Fruit fly (Drosophila melanogaster): ENCODE data around the gene ATPsyndelta.

The ATPsyndelta gene

dm6 chrX:10233065-10233464 is 20.3 kb downstream of the ATPsyndelta start, which contains the start of gene CG2961 (continued):
- no peak for TF ChIP-seq grn (GFP tag; optimal IDR thresholded peaks at IDR 0.05)
- no peak for TF ChIP-seq org-1 (GFP tag; optimal IDR thresholded peaks at IDR 0.05)
- TF ChIP-seq schlank (tag; optimal IDR thresholded peaks at IDR 0.05) = no peak
- no peak for TF ChIP-seq Hey (tag; optimal IDR thresholded peaks at IDR 0.05)
- TF ChIP-seq CG3163 (GFP tag; optimal IDR thresholded peaks at IDR 0.05) = no peak
- no peak for TF ChIP-seq zfh1 (GFP tag; IDR thresholded peaks at IDR 0.05)
- no peak for TF ChIP-seq al (GFP tag; IDR thresholded peaks at IDR 0.05)
- TF ChIP-seq kah (GFP tag; optimal IDR thresholded peaks at IDR 0.05) = no peak
- no peak for TF ChIP-seq CG3847 (GFP tag; IDR thresholded peaks at IDR 0.05)
- 0 out of 2 replicates have a peak, but pooled peaks have one; percentile 11 for TF ChIP-seq ssp (GFP tag; IDR thresholded peaks at IDR 0.05)
- TF ChIP-seq onecut (GFP tag; IDR thresholded peaks at IDR 0.05) = peak; percentile 36; the same call in 1 of the 2 replicates
- TF ChIP-seq CG17385 (GFP tag; optimal IDR thresholded peaks at IDR 0.05) = no peak
- no peak for TF ChIP-seq Bdp1 (GFP tag; optimal IDR thresholded peaks at IDR 0.05)
- TF ChIP-seq MTF-1 (GFP tag; optimal IDR thresholded peaks at IDR 0.05; ENCODE audit: borderline replicate concordance) = no peak
- no peak for TF ChIP-seq CG14667 (GFP tag; IDR thresholded peaks at IDR 0.05)
- no peak for TF ChIP-seq sc (optimal IDR thresholded peaks at IDR 0.05)
- TF ChIP-seq sc (GFP tag; optimal IDR thresholded peaks at IDR 0.05) = no peak
- no peak for TF ChIP-seq lilli (GFP tag; optimal IDR thresholded peaks at IDR 0.05)
- peak; percentile 79 for TF ChIP-seq Med (GFP tag)
- TF ChIP-seq Fer3 (tag; optimal IDR thresholded peaks at IDR 0.05) = no peak
- TF ChIP-seq corto (GFP tag; optimal IDR thresholded peaks at IDR 0.05) = no peak
- peak; percentile 44 for TF ChIP-seq CG2678 (tag; optimal IDR thresholded peaks at IDR 0.05)
- TF ChIP-seq CG10565 (GFP tag; optimal IDR thresholded peaks at IDR 0.05) = no peak
- no peak for TF ChIP-seq lola (GFP tag; optimal IDR thresholded peaks at IDR 0.05)
- no peak for TF ChIP-seq chm (GFP tag; IDR thresholded peaks at IDR 0.05)
- TF ChIP-seq sr (GFP tag; IDR thresholded peaks at IDR 0.05) = no peak
- TF ChIP-seq pfk (GFP tag; optimal IDR thresholded peaks at IDR 0.05) = no peak
- TF ChIP-seq CG6272 (GFP tag; IDR thresholded peaks at IDR 0.05) = no peak
- TF ChIP-seq CoRest (tag; optimal IDR thresholded peaks at IDR 0.05) = peak; percentile 13
- no peak for TF ChIP-seq CG14860 (GFP tag; IDR thresholded peaks at IDR 0.05; ENCODE audit: partially characterized antibody)
- no peak for TF ChIP-seq Drgx (GFP tag; IDR thresholded peaks at IDR 0.05)
- no peak for TF ChIP-seq H2.0 (GFP tag; IDR thresholded peaks at IDR 0.05)
- TF ChIP-seq CG13287 (GFP tag; IDR thresholded peaks at IDR 0.05; ENCODE audit: partially characterized antibody) = no peak
- no peak for TF ChIP-seq prd (optimal IDR thresholded peaks at IDR 0.05)
- peak; percentile 29; the same call in 1 of the 3 replicates for TF ChIP-seq prd (GFP tag; IDR thresholded peaks at IDR 0.05)
- TF ChIP-seq sug (tag; optimal IDR thresholded peaks at IDR 0.05) = no peak

DNA sequence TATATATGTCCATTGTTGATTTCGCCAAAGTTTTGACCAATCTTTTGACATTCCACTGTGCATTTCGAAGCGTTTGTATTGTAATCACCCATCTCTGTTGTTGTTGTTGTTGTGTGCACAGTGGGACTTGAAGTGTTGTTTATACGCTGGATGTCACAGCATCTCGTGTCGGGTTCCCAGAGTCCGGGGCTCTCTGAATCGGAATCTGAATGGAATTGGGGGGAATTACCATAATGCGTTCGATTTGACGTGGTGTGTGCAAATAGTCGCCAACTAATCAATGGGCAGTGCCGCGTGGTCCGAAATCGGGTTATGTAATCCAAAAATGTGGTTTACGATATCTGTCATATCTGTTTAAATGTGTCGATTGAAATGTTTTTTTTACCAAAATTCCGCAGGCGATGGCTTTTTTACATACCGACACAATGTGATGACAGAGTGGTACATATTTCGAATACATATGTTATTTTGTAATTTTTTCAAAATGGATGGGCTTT is 21.3 kb downstream of the ATPsyndelta start:
- TF ChIP-seq CG7271 (tag; optimal IDR thresholded peaks at IDR 0.05) (no peak), dan (GFP tag; IDR thresholded peaks at IDR 0.05) (no peak), ase (GFP tag; IDR thresholded peaks at IDR 0.05) (no peak), CG15514 (GFP tag; optimal IDR thresholded peaks at IDR 0.05) (no peak), Hr51 (GFP tag; optimal IDR thresholded peaks at IDR 0.05) (peak in 1 of 2 experiments; percentile 0), Med (GFP tag) (peak; percentile 4), corto (GFP tag; optimal IDR thresholded peaks at IDR 0.05) (no peak), klu (GFP tag; IDR thresholded peaks at IDR 0.05) (no peak), nerfin-2 (GFP tag; IDR thresholded peaks at IDR 0.05; ENCODE audit: partially characterized antibody) (no peak), NC2β (GFP tag; optimal IDR thresholded peaks at IDR 0.05) (no peak), CG11456 (GFP tag; IDR thresholded peaks at IDR 0.05) (no peak), Awh (GFP tag; IDR thresholded peaks at IDR 0.05) (0 out of 2 replicates have a peak, but pooled peaks have one; percentile 23), dmrt99B (tag; optimal IDR thresholded peaks at IDR 0.05) (peak; percentile 22), CG4707 (GFP tag; optimal IDR thresholded peaks at IDR 0.05) (peak; percentile 64), chinmo (GFP tag; IDR thresholded peaks at IDR 0.05; ENCODE audit: partially characterized antibody) (0 out of 4 replicates have a peak, but pooled peaks have one; percentile 6), so (GFP tag; IDR thresholded peaks at IDR 0.05) (no peak), CG17186 (GFP tag; optimal IDR thresholded peaks at IDR 0.05) (no peak), Pdp1 (GFP tag; optimal IDR thresholded peaks at IDR 0.05) (peak in 1 of 2 experiments; percentile 72)

Data from whole organism, embryonic.